Fruit fly (Drosophila melanogaster) whole organism, embryonic: ENCODE data around the gene hob.

Experiments used
- Atf6 ChIP-seq: fragments of 200-800 bp; sonication (Bioruptor generic); IDR thresholded peaks from 2 replicates; pipeline ENCODE4 v1.3.6; 2022; ENCODE audit warnings: missing biosample characterization, missing genetic modification characterization
- Awh ChIP-seq: fragments of 200-800 bp; sonication (Bioruptor generic); IDR thresholded peaks from 2 replicates; pipeline ENCODE4, ENCODE4 v1.3.6; 2022; ENCODE audit warnings: missing biosample characterization, missing genetic modification characterization
- Bdp1 ChIP-seq: fragments of 200-800 bp; sonication (Bioruptor generic); optimal IDR thresholded peaks from 3 replicates; lab custom pipeline; 2016; ENCODE audit warnings: missing biosample characterization, missing genetic modification characterization
- CG11247 ChIP-seq: fragments of 200-800 bp; sonication (Bioruptor generic); IDR thresholded peaks from 2 replicates; pipeline ENCODE4 v1.3.6; 2022; ENCODE audit warnings: missing biosample characterization, missing genetic modification characterization
- CG11696 ChIP-seq: fragments of 200-800 bp; sonication (Bioruptor generic); IDR thresholded peaks from 2 replicates; pipeline ENCODE4 v1.3.6; 2022; ENCODE audit warnings: missing biosample characterization, missing genetic modification characterization
- CG12071 ChIP-seq: fragments of 200-800 bp; sonication (Bioruptor generic); optimal IDR thresholded peaks from 3 replicates; lab custom pipeline; 2018; ENCODE audit warnings: missing biosample characterization, mild to moderate bottlenecking, missing genetic modification characterization
- CG12219 ChIP-seq: fragments of 200-800 bp; sonication (Bioruptor generic); optimal IDR thresholded peaks from 3 replicates; lab custom pipeline; 2018; ENCODE audit warnings: missing biosample characterization, mild to moderate bottlenecking, missing genetic modification characterization
- CG13894 ChIP-seq: fragments of 200-800 bp; sonication (Bioruptor generic); optimal IDR thresholded peaks from 3 replicates; lab custom pipeline; 2018; ENCODE audit warnings: missing biosample characterization, mild to moderate bottlenecking, missing genetic modification characterization, moderate library complexity
- CG15269 ChIP-seq: fragments of 200-800 bp; sonication (Bioruptor generic); optimal IDR thresholded peaks from 2 replicates; lab custom pipeline; 2018; ENCODE audit warnings: missing biosample characterization, mild to moderate bottlenecking, missing genetic modification characterization, moderate library complexity
- CG17802 ChIP-seq: fragments of 200-800 bp; sonication (Bioruptor generic); optimal IDR thresholded peaks from 2 replicates; lab custom pipeline; 2018; ENCODE audit warnings: missing biosample characterization, mild to moderate bottlenecking, missing genetic modification characterization, moderate library complexity
- CG31388 ChIP-seq: fragments of 200-800 bp; sonication (Bioruptor generic); optimal IDR thresholded peaks from 2 replicates; lab custom pipeline; 2016; ENCODE audit warnings: missing biosample characterization, missing genetic modification characterization
- CG42726 ChIP-seq: fragments of 200-800 bp; sonication (Bioruptor generic); IDR thresholded peaks from 2 replicates; pipeline ENCODE4 v1.3.6; 2022; ENCODE audit warnings: missing biosample characterization, missing genetic modification characterization; ENCODE audit not compliant: partially characterized antibody
- CG4360 ChIP-seq: fragments of 200-800 bp; sonication (Bioruptor generic); IDR thresholded peaks from 2 replicates; pipeline ENCODE4 v1.3.6; 2022; ENCODE audit warnings: missing biosample characterization, missing genetic modification characterization
- CG6254 ChIP-seq: fragments of 200-800 bp; sonication (Bioruptor generic); optimal IDR thresholded peaks from 3 replicates; lab custom pipeline; 2017; ENCODE audit warnings: mild to moderate bottlenecking, missing biosample characterization, missing genetic modification reagents, missing genetic modification characterization
- CG6854 ChIP-seq: fragments of 200-800 bp; sonication (Bioruptor generic); optimal IDR thresholded peaks from 3 replicates; lab custom pipeline; 2017; ENCODE audit warnings: missing biosample characterization, mild to moderate bottlenecking, missing genetic modification characterization
- CG7928 ChIP-seq: fragments of 200-800 bp; sonication (Bioruptor generic); optimal IDR thresholded peaks from 2 replicates; lab custom pipeline; 2017; ENCODE audit warnings: missing biosample characterization, mild to moderate bottlenecking, missing genetic modification characterization
- CG8281 ChIP-seq: fragments of 200-800 bp; sonication (Bioruptor generic); optimal IDR thresholded peaks from 2 replicates; lab custom pipeline; 2018; ENCODE audit warnings: missing biosample characterization, mild to moderate bottlenecking, missing genetic modification characterization, moderate library complexity
- CG9609 ChIP-seq: fragments of 200-800 bp; sonication (Bioruptor generic); optimal IDR thresholded peaks from 3 replicates; lab custom pipeline; 2016; ENCODE audit warnings: missing biosample characterization, missing genetic modification characterization
- CG9876 ChIP-seq: fragments of 200-800 bp; sonication (Bioruptor generic); optimal IDR thresholded peaks from 2 replicates; lab custom pipeline; 2016; ENCODE audit warnings: missing biosample characterization, missing genetic modification characterization
- Dfd ChIP-seq, 2 experiments: fragments of >200 bp; optimal IDR thresholded peaks; 2 replicates each; lab custom pipeline; 2017; ENCODE audit warnings: missing biosample characterization in 2 of 2, missing genetic modification characterization in 2 of 2
- Dip2 ChIP-seq: fragments of 200-800 bp; sonication (Bioruptor generic); IDR thresholded peaks from 2 replicates; pipeline ENCODE4 v1.3.6; 2022; ENCODE audit warnings: missing biosample characterization, missing genetic modification characterization
- Dll ChIP-seq: fragments of 200-800 bp; sonication (Bioruptor generic); IDR thresholded peaks from 4 replicates; pipeline ENCODE4 v1.3.6; 2022; ENCODE audit warnings: missing biosample characterization, missing genetic modification characterization; ENCODE audit not compliant: partially characterized antibody
- Doc2 ChIP-seq: fragments of 200-800 bp; sonication (Bioruptor generic); IDR thresholded peaks from 2 replicates; pipeline ENCODE4 v1.3.6; 2022; ENCODE audit warnings: missing biosample characterization, missing genetic modification characterization
- Fer3 ChIP-seq: fragments of 200-800 bp; sonication (Bioruptor generic); optimal IDR thresholded peaks from 2 replicates; lab custom pipeline; 2018; ENCODE audit warnings: missing biosample characterization, mild to moderate bottlenecking, missing genetic modification characterization, moderate library complexity
- Gsc ChIP-seq: fragments of 200-800 bp; sonication (Bioruptor generic); IDR thresholded peaks from 2 replicates; pipeline ENCODE4 v1.3.6; 2022; ENCODE audit warnings: missing biosample characterization, missing genetic modification characterization
- Hand ChIP-seq: fragments of 200-800 bp; sonication (Bioruptor generic); optimal IDR thresholded peaks from 2 replicates; lab custom pipeline; 2017; ENCODE audit warnings: mild to moderate bottlenecking, missing biosample characterization, missing genetic modification reagents, missing genetic modification characterization
- Jarid2 ChIP-seq: fragments of 200-800 bp; sonication (Bioruptor generic); optimal IDR thresholded peaks from 3 replicates; lab custom pipeline; 2017; ENCODE audit warnings: mild to moderate bottlenecking, missing biosample characterization, missing genetic modification reagents, missing genetic modification characterization
- Lim3 ChIP-seq: fragments of 200-800 bp; sonication (Bioruptor generic); IDR thresholded peaks from 2 replicates; pipeline ENCODE4 v1.3.6; 2022; ENCODE audit warnings: missing biosample characterization, missing genetic modification characterization
- Ravus ChIP-seq: fragments of 200-800 bp; sonication (Bioruptor generic); IDR thresholded peaks from 2 replicates; pipeline ENCODE4 v1.3.6; 2022; ENCODE audit warnings: missing biosample characterization, missing genetic modification characterization
- Spps ChIP-seq: fragments of 200-800 bp; sonication (Bioruptor generic); optimal IDR thresholded peaks from 2 replicates; lab custom pipeline; 2018; ENCODE audit warnings: missing biosample characterization, mild to moderate bottlenecking, missing genetic modification characterization
- Stat92E ChIP-seq, 3 experiments: fragments of >200 bp in 2 of 3; fragments of 200-800 bp in 1 of 3; sonication (Bioruptor generic) in 1 of 3; optimal IDR thresholded peaks; 2 replicates each; lab custom pipeline; 2017 to 2019; ENCODE audit warnings: missing biosample characterization in 3 of 3, missing genetic modification characterization in 3 of 3, mild to moderate bottlenecking in 1 of 3, moderate library complexity in 1 of 3
- Vsx1 ChIP-seq: fragments of 200-800 bp; sonication (Bioruptor generic); optimal IDR thresholded peaks from 2 replicates; lab custom pipeline; 2017; ENCODE audit warnings: missing biosample characterization, mild to moderate bottlenecking, missing genetic modification characterization, missing genetic modification reagents
- Xrp1 ChIP-seq: fragments of 200-800 bp; sonication (Bioruptor generic); IDR thresholded peaks from 2 replicates; pipeline ENCODE4 v1.3.6; 2022; ENCODE audit warnings: missing biosample characterization, missing genetic modification characterization
- ara ChIP-seq: fragments of 200-800 bp; sonication (Bioruptor generic); IDR thresholded peaks from 2 replicates; pipeline ENCODE4 v1.3.6; 2022; ENCODE audit warnings: missing biosample characterization, missing genetic modification characterization
- ato ChIP-seq: fragments of 200-800 bp; sonication (Bioruptor generic); IDR thresholded peaks from 2 replicates; pipeline ENCODE4 v1.3.6; 2022; ENCODE audit warnings: missing biosample characterization, missing genetic modification characterization; ENCODE audit not compliant: partially characterized antibody
- cato ChIP-seq: fragments of 200-800 bp; sonication (Bioruptor generic); optimal IDR thresholded peaks from 2 replicates; lab custom pipeline; 2016; ENCODE audit warnings: missing biosample characterization, missing genetic modification characterization, borderline replicate concordance
- croc ChIP-seq: fragments of 200-800 bp; sonication (Bioruptor generic); conservative IDR thresholded peaks from 3 replicates; pipeline ENCODE4 v1.3.6; 2022; ENCODE audit warnings: missing biosample characterization, missing genetic modification characterization
- exex ChIP-seq: fragments of 200-800 bp; sonication (Bioruptor generic); optimal IDR thresholded peaks from 4 replicates; lab custom pipeline; 2018; ENCODE audit warnings: missing biosample characterization, mild to moderate bottlenecking, missing genetic modification characterization, moderate library complexity
- ftz-f1 ChIP-seq: fragments of 200-800 bp; sonication (Bioruptor generic); optimal IDR thresholded peaks from 2 replicates; lab custom pipeline; 2016; ENCODE audit warnings: missing biosample characterization, missing genetic modification characterization
- gcm2 ChIP-seq: fragments of 200-800 bp; sonication (Bioruptor generic); optimal IDR thresholded peaks from 2 replicates; lab custom pipeline; 2016; ENCODE audit warnings: missing biosample characterization, missing genetic modification characterization
- ham ChIP-seq: fragments of 200-800 bp; sonication (Bioruptor generic); IDR thresholded peaks from 2 replicates; pipeline ENCODE4 v1.3.6; 2022; ENCODE audit warnings: missing biosample characterization, missing genetic modification characterization
- hb ChIP-seq: fragments of 200-800 bp; sonication (Bioruptor generic); IDR thresholded peaks from 3 replicates; pipeline ENCODE4 v1.3.6; 2022; ENCODE audit warnings: missing biosample characterization, missing genetic modification characterization; ENCODE audit not compliant: partially characterized antibody
- kah ChIP-seq: fragments of 200-800 bp; sonication (Bioruptor generic); optimal IDR thresholded peaks from 2 replicates; lab custom pipeline; 2018; ENCODE audit warnings: missing biosample characterization, mild to moderate bottlenecking, missing genetic modification characterization
- lov ChIP-seq, 2 experiments: fragments of 200-800 bp in 1 of 2; fragments of >200 bp in 1 of 2; sonication (Bioruptor generic) in 1 of 2; IDR thresholded peaks in 1 of 2; optimal IDR thresholded peaks in 1 of 2; 2 replicates in 1 of 2; 3 replicates in 1 of 2; pipeline versions ENCODE4 v1.3.6 to Lab custom; 2017 to 2022; ENCODE audit warnings: missing biosample characterization in 1 of 2, missing genetic modification characterization in 1 of 2
- oc ChIP-seq: fragments of 200-800 bp; sonication (Bioruptor generic); optimal IDR thresholded peaks from 2 replicates; lab custom pipeline; 2018; ENCODE audit warnings: missing biosample characterization, mild to moderate bottlenecking, missing genetic modification characterization, moderate library complexity
- onecut ChIP-seq: fragments of 200-800 bp; sonication (Bioruptor generic); IDR thresholded peaks from 2 replicates; pipeline ENCODE4 v1.3.6; 2022; ENCODE audit warnings: missing biosample characterization, missing genetic modification characterization
- schlank ChIP-seq: fragments of 200-800 bp; sonication (Bioruptor generic); optimal IDR thresholded peaks from 2 replicates; lab custom pipeline; 2018; ENCODE audit warnings: missing biosample characterization, mild to moderate bottlenecking, missing genetic modification characterization
- stwl ChIP-seq: fragments of 200-800 bp; sonication (Bioruptor generic); optimal IDR thresholded peaks from 3 replicates; lab custom pipeline; 2018; ENCODE audit warnings: missing biosample characterization, mild to moderate bottlenecking, missing genetic modification characterization, moderate library complexity
- zfh2 ChIP-seq: fragments of 200-800 bp; sonication (Bioruptor generic); optimal IDR thresholded peaks from 2 replicates; lab custom pipeline; 2016; ENCODE audit warnings: missing biosample characterization, missing genetic modification characterization

The hob gene

dm6 chr3L:3225769-3226457 lies 7.2 kb upstream of the hob start (continued):
- TF ChIP-seq Gsc (GFP tag; lab: Robert Waterston, UW): no peak
- no peak for TF ChIP-seq CG42726
- 0 out of 3 replicates have a peak, but pooled peaks have one; percentile 18 for TF ChIP-seq hb (GFP tag; lab: Robert Waterston, UW)
- no peak for TF ChIP-seq Jarid2 (GFP tag; lab: Kevin White, UChicago)
- TF ChIP-seq CG17802 (tag; lab: Kevin White, UChicago): no peak
- TF ChIP-seq CG15269: no peak
- TF ChIP-seq CG11247 (GFP tag; lab: Robert Waterston, UW): no peak
- no peak for TF ChIP-seq zfh2
- TF ChIP-seq Dip2 (GFP tag; lab: Robert Waterston, UW): no peak
- TF ChIP-seq exex: no peak
- no peak for TF ChIP-seq oc (tag; lab: Kevin White, UChicago)
- TF ChIP-seq Dfd (GFP tag; optimal IDR thresholded peaks at IDR 0.05; lab: Kevin White, UChicago): no peak
- no peak for TF ChIP-seq Vsx1 (GFP tag; lab: Kevin White, UChicago)
- TF ChIP-seq ftz-f1: peak; percentile 34
- TF ChIP-seq kah (GFP tag; lab: Kevin White, UChicago): no peak
- no peak for TF ChIP-seq schlank (tag; lab: Kevin White, UChicago)
- TF ChIP-seq CG6854 (GFP tag; lab: Kevin White, UChicago): no peak
- TF ChIP-seq Awh (GFP tag; lab: Robert Waterston, UW): no peak
- TF ChIP-seq gcm2 (GFP tag; lab: Kevin White, UChicago): no peak
- TF ChIP-seq CG11696: no peak
- TF ChIP-seq Xrp1 (GFP tag; lab: Robert Waterston, UW): no peak; the same call in 1 of the 2 replicates
- peak; percentile 54 for TF ChIP-seq Hand (GFP tag; lab: Kevin White, UChicago)
- no peak for TF ChIP-seq Bdp1 (GFP tag; lab: Kevin White, UChicago)
- TF ChIP-seq Dll: no peak; the same call in 3 of the 4 replicates
- TF ChIP-seq Spps (tag; lab: Kevin White, UChicago): no peak
- no peak for TF ChIP-seq cato (GFP tag; lab: Kevin White, UChicago)
- TF ChIP-seq CG31388 (GFP tag; lab: Kevin White, UChicago): no peak
- TF ChIP-seq CG13894 (tag; lab: Kevin White, UChicago): no peak
- peak; percentile 6; the same call in 1 of the 2 replicates for TF ChIP-seq onecut (GFP tag; lab: Robert Waterston, UW)
- no peak for TF ChIP-seq CG12071 (GFP tag; lab: Kevin White, UChicago)
- no peak for TF ChIP-seq CG9876
- no peak for TF ChIP-seq lov (optimal IDR thresholded peaks at IDR 0.05; lab: Kevin White, UChicago)
- TF ChIP-seq lov (GFP tag; IDR thresholded peaks at IDR 0.05; lab: Robert Waterston, UW): no peak
- TF ChIP-seq CG7928 (GFP tag; lab: Kevin White, UChicago): no peak
- no peak for TF ChIP-seq croc (GFP tag; lab: Robert Waterston, UW)
- TF ChIP-seq ato (GFP tag; lab: Robert Waterston, UW): no peak
- peak; percentile 50; the same call in 1 of the 2 replicates for TF ChIP-seq Atf6 (GFP tag; lab: Robert Waterston, UW)
- TF ChIP-seq ara (GFP tag; lab: Robert Waterston, UW): no peak
- no peak for TF ChIP-seq Fer3 (tag; lab: Kevin White, UChicago)
- TF ChIP-seq CG8281 (tag; lab: Kevin White, UChicago): no peak
- TF ChIP-seq stwl (tag; lab: Kevin White, UChicago): no peak
- peak; percentile 57 for TF ChIP-seq CG12219 (GFP tag; lab: Kevin White, UChicago)
- TF ChIP-seq Ravus (GFP tag; lab: Robert Waterston, UW): no peak
- no peak for TF ChIP-seq Stat92E (GFP tag; optimal IDR thresholded peaks at IDR 0.05; lab: Kevin White, UChicago)
- TF ChIP-seq CG4360 (GFP tag; lab: Robert Waterston, UW): no peak
- no peak for TF ChIP-seq Doc2 (GFP tag; lab: Robert Waterston, UW)
- TF ChIP-seq ham (GFP tag; lab: Robert Waterston, UW): no peak
- TF ChIP-seq Lim3 (GFP tag; lab: Robert Waterston, UW): no peak
- TF ChIP-seq CG9609 (GFP tag; lab: Kevin White, UChicago): no peak
- TF ChIP-seq CG6254 (GFP tag; lab: Kevin White, UChicago): peak; percentile 20
